Worm (Caenorhabditis elegans): ENCODE measurements around the gene npr-41.

DNA sequence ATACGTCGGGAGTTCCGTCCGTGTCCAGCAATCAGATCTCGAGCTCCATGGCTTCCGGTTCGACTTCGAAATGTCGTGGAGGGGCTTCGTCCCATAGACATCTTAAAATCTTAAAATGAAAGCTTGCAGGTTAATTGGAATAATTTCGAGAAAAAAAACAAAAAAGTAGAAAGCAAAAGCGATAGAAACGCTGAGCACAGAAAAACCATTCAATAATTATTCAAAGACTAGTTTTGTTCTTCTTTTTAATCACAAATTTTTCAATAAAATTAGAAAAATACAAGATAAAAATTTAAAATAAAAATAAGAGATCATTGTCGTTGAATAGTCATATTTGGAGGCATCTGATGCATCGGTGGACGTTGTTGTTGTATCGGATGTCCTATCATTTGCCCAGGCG, 16.5 kb downstream of the npr-41 start, which contains the start of gene age-1:
- TF ChIP-seq nhr-11 (tag; optimal IDR thresholded peaks at IDR 0.05) (no peak), dmd-4 (tag; optimal IDR thresholded peaks at IDR 0.05) (no peak), skn-1 (tag; optimal IDR thresholded peaks at IDR 0.05) (no peak), lsy-2 (tag; optimal IDR thresholded peaks at IDR 0.05) (no peak), blmp-1 (tag; optimal IDR thresholded peaks at IDR 0.05; ENCODE audit: insufficient read depth) (no peak)

Measured in whole organism, L2 larva.